Worm (Caenorhabditis elegans) whole organism, L3 larva: ENCODE measurements around the gene nhr-176.

Source experiments
- ama-1 ChIP-seq: fragments of 150-350 bp; optimal IDR thresholded peaks from 2 replicates; lab custom pipeline; 2018
- ceh-28 ChIP-seq: fragments of 150-350 bp; optimal IDR thresholded peaks from 2 replicates; lab custom pipeline; 2014; ENCODE audit warnings: missing biosample characterization, missing genetic modification reagents, missing genetic modification characterization
- elt-2 ChIP-seq: sonication (generic microtip); optimal IDR thresholded peaks from 2 replicates; lab custom pipeline; 2016; ENCODE audit warnings: missing genetic modification reagents, mild to moderate bottlenecking, missing genetic modification characterization, missing compliant biosample characterization
- eor-1 ChIP-seq, 2 experiments: fragments of 150-350 bp; optimal IDR thresholded peaks; 2 replicates each; lab custom pipeline; 2014 to 2018; ENCODE audit warnings: missing biosample characterization in 2 of 2, missing genetic modification characterization in 2 of 2
- fkh-2 ChIP-seq: fragments of 150-350 bp; optimal IDR thresholded peaks from 2 replicates; lab custom pipeline; 2014; ENCODE audit warnings: missing biosample characterization, missing genetic modification reagents, missing genetic modification characterization
- fos-1 ChIP-seq: fragments of 150-350 bp; optimal IDR thresholded peaks from 2 replicates; lab custom pipeline; 2014; ENCODE audit warnings: missing biosample characterization, missing genetic modification characterization
- hmg-11 ChIP-seq: sonication (generic microtip); optimal IDR thresholded peaks from 2 replicates; lab custom pipeline; 2016; ENCODE audit warnings: missing genetic modification characterization, missing compliant biosample characterization
- jun-1 ChIP-seq: fragments of 150-350 bp; optimal IDR thresholded peaks from 2 replicates; lab custom pipeline; 2014; ENCODE audit warnings: missing biosample characterization, missing genetic modification reagents, missing genetic modification characterization
- lin-15B ChIP-seq: fragments of 150-350 bp; optimal IDR thresholded peaks from 2 replicates; lab custom pipeline; 2014; ENCODE audit warnings: missing biosample characterization, missing genetic modification characterization
- lsy-12 ChIP-seq: sonication (generic microtip); optimal IDR thresholded peaks from 2 replicates; lab custom pipeline; 2016; ENCODE audit warnings: mild to moderate bottlenecking, missing genetic modification characterization, missing compliant biosample characterization
- nfya-1 ChIP-seq: sonication (generic microtip); optimal IDR thresholded peaks from 2 replicates; lab custom pipeline; 2017; ENCODE audit warnings: missing genetic modification characterization, mild to moderate bottlenecking, missing compliant biosample characterization, antibody characterized with exemption, moderate library complexity; ENCODE audit not compliant: insufficient read depth
- nhr-11 ChIP-seq: fragments of 150-350 bp; optimal IDR thresholded peaks from 2 replicates; lab custom pipeline; 2014; ENCODE audit warnings: missing biosample characterization, missing genetic modification characterization
- nhr-12 ChIP-seq: fragments of 150-350 bp; optimal IDR thresholded peaks from 2 replicates; lab custom pipeline; 2014; ENCODE audit warnings: missing biosample characterization, missing genetic modification characterization
- nhr-25 ChIP-seq: sonication (generic microtip); optimal IDR thresholded peaks from 2 replicates; lab custom pipeline; 2017; ENCODE audit warnings: missing biosample characterization, missing genetic modification characterization
- nhr-76 ChIP-seq: fragments of 150-350 bp; sonication (generic microtip); optimal IDR thresholded peaks from 5 replicates; lab custom pipeline; 2014; ENCODE audit warnings: missing biosample characterization, missing genetic modification characterization
- pha-4 ChIP-seq: fragments of 150-350 bp; optimal IDR thresholded peaks from 2 replicates; lab custom pipeline; 2014; ENCODE audit warnings: missing biosample characterization, missing genetic modification reagents, missing genetic modification characterization
- pqm-1 ChIP-seq: fragments of 150-350 bp; optimal IDR thresholded peaks from 2 replicates; lab custom pipeline; 2017; ENCODE audit warnings: missing biosample characterization, missing genetic modification characterization, inconsistent platforms
- sea-2 ChIP-seq: fragments of 150-350 bp; sonication (generic microtip); optimal IDR thresholded peaks from 4 replicates; lab custom pipeline; 2014; ENCODE audit warnings: missing biosample characterization, missing genetic modification reagents, missing genetic modification characterization
- skn-1 ChIP-seq: fragments of 150-350 bp; optimal IDR thresholded peaks from 2 replicates; lab custom pipeline; 2014; ENCODE audit warnings: missing biosample characterization, missing genetic modification characterization
- snpc-4 ChIP-seq: fragments of 150-350 bp; optimal IDR thresholded peaks from 2 replicates; lab custom pipeline; 2014; ENCODE audit warnings: missing biosample characterization, missing genetic modification characterization
- unc-39 ChIP-seq: sonication (generic microtip); optimal IDR thresholded peaks from 4 replicates; lab custom pipeline; 2017; ENCODE audit warnings: missing biosample characterization, missing genetic modification characterization

nhr-176 gene

DNA sequence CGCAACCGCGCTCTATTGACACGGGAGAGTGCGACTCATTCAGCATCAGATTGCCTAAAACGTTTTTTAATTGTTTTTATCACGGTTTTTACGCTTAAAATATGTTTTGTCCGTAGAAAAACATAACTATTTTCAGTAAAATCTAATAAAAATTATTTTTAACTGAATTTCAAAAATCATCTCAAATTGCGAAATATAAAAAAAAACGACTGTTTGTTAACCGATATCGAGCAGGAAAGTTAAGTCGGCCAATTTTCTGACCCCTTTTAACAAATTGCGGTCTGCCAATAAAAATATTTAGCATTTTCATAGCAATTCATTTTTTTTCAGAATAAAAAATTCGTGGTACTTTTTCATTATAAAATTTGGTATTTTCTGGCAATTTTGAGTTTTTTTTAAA is 49.4 kb downstream of the nhr-176 start:
- TF ChIP-seq nfya-1 (tag; lab: Kevin White, UChicago) = no peak

- TF ChIP-seq pha-4 (tag; lab: Kevin White, UChicago) (peak; percentile 57), skn-1 (no peak), hmg-11 (tag; lab: Kevin White, UChicago) (no peak), unc-39 (no peak), nhr-11 (tag; lab: Kevin White, UChicago) (no peak), nhr-12 (tag; lab: Kevin White, UChicago) (no peak), jun-1 (tag; lab: Kevin White, UChicago) (no peak), nfya-1 (tag; lab: Kevin White, UChicago) (no peak), snpc-4 (tag; lab: Kevin White, UChicago) (no peak), elt-2 (tag; lab: Kevin White, UChicago) (peak; percentile 67), fkh-2 (tag; lab: Kevin White, UChicago) (no peak), sea-2 (GFP tag; lab: Kevin White, UChicago) (no peak)
Measured at ce11 chrV:16120922-16121321, 49.8 kb downstream of the nhr-176 start, which contains the start of gene skr-3. Gene skr-3, plus strand, starts transcription at chrV:16121084.

DNA sequence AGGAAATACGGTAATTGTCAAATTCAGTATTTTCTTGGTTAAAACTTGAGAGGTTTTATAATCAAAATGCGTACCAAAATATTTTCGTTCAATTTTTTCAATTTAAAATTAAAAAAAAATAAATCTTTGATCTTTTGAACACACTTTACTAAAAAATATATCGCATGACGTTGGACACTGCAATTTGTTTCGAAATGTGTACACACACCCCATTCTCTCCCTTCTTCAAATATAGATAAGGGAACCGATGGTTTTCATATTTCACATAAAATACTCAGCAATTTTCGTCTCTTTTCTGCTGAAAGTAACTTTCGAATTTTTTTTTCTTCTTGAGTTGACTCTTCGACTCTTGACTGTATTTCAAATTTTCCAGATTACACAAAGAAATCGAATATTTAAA is 50.3 kb downstream of the nhr-176 start:
- TF ChIP-seq sea-2 (GFP tag; lab: Kevin White, UChicago) = no peak
- TF ChIP-seq nhr-76 (tag; lab: Kevin White, UChicago) = no peak
- TF ChIP-seq nhr-25 = no peak
- TF ChIP-seq skn-1 = no peak
- peak; percentile 1 for TF ChIP-seq pqm-1
- TF ChIP-seq pha-4 (tag; lab: Kevin White, UChicago) = peak; percentile 56
- no peak for TF ChIP-seq elt-2 (tag; lab: Kevin White, UChicago)
- TF ChIP-seq jun-1 (tag; lab: Kevin White, UChicago) = no peak
- no peak for TF ChIP-seq fos-1
- TF ChIP-seq ceh-28 (tag; lab: Kevin White, UChicago) = no peak
- TF ChIP-seq lsy-12 (tag; lab: Kevin White, UChicago) = no peak
- TF ChIP-seq eor-1 (tag; optimal IDR thresholded peaks at IDR 0.05; lab: Kevin White, UChicago) = no peak
- TF ChIP-seq ama-1 (lab: Kevin White, UChicago) = no peak
- no peak for TF ChIP-seq snpc-4 (tag; lab: Kevin White, UChicago)
- no peak for TF ChIP-seq lin-15B (tag; lab: Kevin White, UChicago)
